Worm (Caenorhabditis elegans) whole organism, L1 larva: ENCODE data around the gene dsl-2.

Source experiments
- blmp-1 ChIP-seq: fragments of 150-350 bp; optimal IDR thresholded peaks from 2 replicates; lab custom pipeline; 2014; ENCODE audit warnings: missing biosample characterization, missing genetic modification characterization
- ceh-63 ChIP-seq: fragments of 200-800 bp; sonication (Bioruptor generic); optimal IDR thresholded peaks from 2 replicates; lab custom pipeline; 2018; ENCODE audit warnings: mild to moderate bottlenecking, missing genetic modification characterization, missing compliant biosample characterization
- egl-13 ChIP-seq: sonication (generic microtip); optimal IDR thresholded peaks from 2 replicates; lab custom pipeline; 2016; ENCODE audit warnings: missing genotype, missing genetic modification reagents, missing genetic modification characterization, missing compliant biosample characterization
- elt-3 ChIP-seq, 6 experiments: fragments of 150-350 bp in 1 of 6; sonication (generic microtip); optimal IDR thresholded peaks; 2 replicates each; lab custom pipeline; 2017 to 2018; ENCODE audit warnings: missing biosample characterization in 6 of 6, missing genetic modification characterization in 6 of 6, inconsistent platforms in 1 of 6
- lin-35 ChIP-seq, 2 experiments: fragments of 150-350 bp; optimal IDR thresholded peaks; 2 replicates each; lab custom pipeline; 2014; ENCODE audit warnings: missing biosample characterization in 2 of 2, missing genetic modification characterization in 2 of 2, missing genetic modification reagents in 2 of 2
- mef-2 ChIP-seq: fragments of 150-350 bp; optimal IDR thresholded peaks from 2 replicates; lab custom pipeline; 2014; ENCODE audit warnings: missing biosample characterization, missing genetic modification characterization
- nhr-11 ChIP-seq: fragments of 150-350 bp; optimal IDR thresholded peaks from 2 replicates; lab custom pipeline; 2014; ENCODE audit warnings: missing biosample characterization, missing genetic modification characterization
- nhr-19 ChIP-seq: fragments of 200-800 bp; sonication (Bioruptor generic); conservative IDR thresholded peaks from 2 replicates; pipeline ENCODE4 v1.3.6; 2022; ENCODE audit warnings: missing genetic modification characterization, missing compliant biosample characterization
- snpc-4 ChIP-seq: fragments of 150-350 bp; optimal IDR thresholded peaks from 2 replicates; lab custom pipeline; 2014; ENCODE audit warnings: missing biosample characterization, missing genetic modification characterization
- unc-62 ChIP-seq: fragments of 150-350 bp; optimal IDR thresholded peaks from 2 replicates; lab custom pipeline; 2014; ENCODE audit warnings: missing biosample characterization, missing genetic modification reagents, missing genetic modification characterization
- xbp-1 ChIP-seq: sonication (generic microtip); optimal IDR thresholded peaks from 2 replicates; lab custom pipeline; 2016; ENCODE audit warnings: missing genetic modification characterization, missing compliant biosample characterization

ce11 chrIV:1160386-1160785 is 44.4 kb downstream of the dsl-2 start, which contains the start of gene ets-8:
- no peak for TF ChIP-seq ceh-63 (GFP tag; lab: Kevin White, UChicago)
- no peak for TF ChIP-seq blmp-1 (tag; lab: Kevin White, UChicago)
- TF ChIP-seq egl-13 (tag; lab: Kevin White, UChicago), result no peak
- TF ChIP-seq snpc-4 (tag; lab: Kevin White, UChicago), result no peak
- no peak for TF ChIP-seq unc-62
- TF ChIP-seq nhr-11 (tag; lab: Kevin White, UChicago), result no peak
- TF ChIP-seq lin-35 (GFP tag; optimal IDR thresholded peaks at IDR 0.05; lab: Kevin White, UChicago), result no peak
- no peak for TF ChIP-seq mef-2
- no peak for TF ChIP-seq elt-3 (tag; optimal IDR thresholded peaks at IDR 0.05; lab: Kevin White, UChicago)
- TF ChIP-seq xbp-1 (tag; lab: Kevin White, UChicago), result no peak
- TF ChIP-seq nhr-19 (GFP tag; lab: Robert Waterston, UW), result no peak
